Comparison of ENCODE assay signal across 1 fruit fly cellular context in genomic region chr3L:707992-708489, dm6.
TF ChIP-seq lines count a peak whose summit lies in the region.

Gene CG13895, minus strand, starts transcription at chr3L:708205.

TF ChIP-seq in whole organism, embryonic, 481 proteins besides CTCF, POLR2A, EP300 and RAD21 (continued from another document and continues in another):
- TF ChIP-seq dati (GFP tag; IDR thresholded peaks at IDR 0.05; lab: Robert Waterston, UW), result no peak
- TF ChIP-seq CG12769 (tag; optimal IDR thresholded peaks at IDR 0.05; lab: Kevin White, UChicago), result peak; percentile 28
- peak; percentile 99 for TF ChIP-seq CG13894 (tag; optimal IDR thresholded peaks at IDR 0.05; lab: Kevin White, UChicago)
- TF ChIP-seq Side (GFP tag; optimal IDR thresholded peaks at IDR 0.05; lab: Kevin White, UChicago), result peak; percentile 12
- TF ChIP-seq bowl (GFP tag; IDR thresholded peaks at IDR 0.05; lab: Robert Waterston, UW), result no peak
- TF ChIP-seq mirr (GFP tag; optimal IDR thresholded peaks at IDR 0.05; lab: Kevin White, UChicago), result peak; percentile 28
- no peak for TF ChIP-seq CG32532 (GFP tag; IDR thresholded peaks at IDR 0.05; lab: Robert Waterston, UW)
- TF ChIP-seq ci (GFP tag; IDR thresholded peaks at IDR 0.05; lab: Robert Waterston, UW), result peak; percentile 65; the same call in 1 of the 3 replicates
- TF ChIP-seq CG4730 (GFP tag; IDR thresholded peaks at IDR 0.05; lab: Robert Waterston, UW), result no peak
- peak; percentile 0 for TF ChIP-seq gcm (GFP tag; optimal IDR thresholded peaks at IDR 0.05; lab: Kevin White, UChicago)
- TF ChIP-seq CG6689 (GFP tag; IDR thresholded peaks at IDR 0.05; lab: Robert Waterston, UW), result no peak
- TF ChIP-seq Fer2 (tag; optimal IDR thresholded peaks at IDR 0.05; lab: Kevin White, UChicago), result no peak
- TF ChIP-seq ham (GFP tag; IDR thresholded peaks at IDR 0.05; lab: Robert Waterston, UW), result no peak
- peak; percentile 8 for TF ChIP-seq CG11504 (tag; optimal IDR thresholded peaks at IDR 0.05; lab: Kevin White, UChicago)
- no peak for TF ChIP-seq esg (GFP tag; conservative IDR thresholded peaks at IDR 0.05; lab: Robert Waterston, UW)
- no peak for TF ChIP-seq gro (GFP tag; optimal IDR thresholded peaks at IDR 0.05; lab: Kevin White, UChicago)
- no peak for TF ChIP-seq Ptx1 (GFP tag; IDR thresholded peaks at IDR 0.05; lab: Robert Waterston, UW)
- peak; percentile 72; the same call in 1 of the 3 replicates for TF ChIP-seq CG6791 (GFP tag; IDR thresholded peaks at IDR 0.05; lab: Robert Waterston, UW; ENCODE audit: partially characterized antibody)
- no peak for TF ChIP-seq Spps (tag; optimal IDR thresholded peaks at IDR 0.05; lab: Kevin White, UChicago)
- no peak for TF ChIP-seq ab (GFP tag; optimal IDR thresholded peaks at IDR 0.05; lab: Kevin White, UChicago)
- no peak for TF ChIP-seq kay (GFP tag; optimal IDR thresholded peaks at IDR 0.05; lab: Kevin White, UChicago)
- TF ChIP-seq Jarid2 (GFP tag; optimal IDR thresholded peaks at IDR 0.05; lab: Kevin White, UChicago), result peak; percentile 84
- TF ChIP-seq CG34376 (GFP tag; optimal IDR thresholded peaks at IDR 0.05; lab: Kevin White, UChicago), result peak; percentile 59
- no peak for TF ChIP-seq BEAF-32 (GFP tag; optimal IDR thresholded peaks at IDR 0.05; lab: Kevin White, UChicago)
- peak; percentile 1 for TF ChIP-seq CG12071 (GFP tag; optimal IDR thresholded peaks at IDR 0.05; lab: Kevin White, UChicago)
- peak; percentile 30 for TF ChIP-seq sug (tag; optimal IDR thresholded peaks at IDR 0.05; lab: Kevin White, UChicago)
- peak; percentile 83 for TF ChIP-seq pfk (GFP tag; optimal IDR thresholded peaks at IDR 0.05; lab: Kevin White, UChicago)
- TF ChIP-seq CG10209 (GFP tag; optimal IDR thresholded peaks at IDR 0.05; lab: Kevin White, UChicago), result no peak
- TF ChIP-seq unc-4 (GFP tag; IDR thresholded peaks at IDR 0.05; lab: Robert Waterston, UW; ENCODE audit: partially characterized antibody), result peak; percentile 40; the same call in 1 of the 2 replicates
- no peak for TF ChIP-seq Ssrp (tag; optimal IDR thresholded peaks at IDR 0.05; lab: Kevin White, UChicago)
- TF ChIP-seq Optix (GFP tag; IDR thresholded peaks at IDR 0.05; lab: Robert Waterston, UW), result no peak
- TF ChIP-seq Sry-δ (GFP tag; optimal IDR thresholded peaks at IDR 0.05; lab: Kevin White, UChicago), result no peak
- TF ChIP-seq cg (GFP tag; optimal IDR thresholded peaks at IDR 0.05; lab: Kevin White, UChicago), result peak; percentile 4
- TF ChIP-seq CG10267 (tag; optimal IDR thresholded peaks at IDR 0.05; lab: Kevin White, UChicago), result no peak
- no peak for TF ChIP-seq CG17802 (tag; optimal IDR thresholded peaks at IDR 0.05; lab: Kevin White, UChicago)
- TF ChIP-seq CG7357 (GFP tag; IDR thresholded peaks at IDR 0.05; lab: Robert Waterston, UW), result no peak
- no peak for TF ChIP-seq Oaz (GFP tag; IDR thresholded peaks at IDR 0.05; lab: Robert Waterston, UW)
- TF ChIP-seq rib (GFP tag; IDR thresholded peaks at IDR 0.05; lab: Robert Waterston, UW), result peak; percentile 14; the same call in 1 of the 2 replicates
- no peak for TF ChIP-seq CG33557 (GFP tag; optimal IDR thresholded peaks at IDR 0.05; lab: Kevin White, UChicago)
- TF ChIP-seq CG2678 (tag; optimal IDR thresholded peaks at IDR 0.05; lab: Kevin White, UChicago), result peak; percentile 26
- no peak for TF ChIP-seq dmrt99B (tag; optimal IDR thresholded peaks at IDR 0.05; lab: Kevin White, UChicago)
- TF ChIP-seq Stat92E (GFP tag; optimal IDR thresholded peaks at IDR 0.05; lab: Kevin White, UChicago), result peak in 1 of 3 experiments; percentile 82
- TF ChIP-seq Lhr (GFP tag; optimal IDR thresholded peaks at IDR 0.05; lab: Kevin White, UChicago), result no peak
- peak; percentile 2 for TF ChIP-seq CG8924 (tag; optimal IDR thresholded peaks at IDR 0.05; lab: Kevin White, UChicago)
- no peak for TF ChIP-seq BtbVII (GFP tag; optimal IDR thresholded peaks at IDR 0.05; lab: Kevin White, UChicago)
- TF ChIP-seq zfh2 (GFP tag; optimal IDR thresholded peaks at IDR 0.05; lab: Kevin White, UChicago), result no peak
- peak; percentile 94 for TF ChIP-seq CG8290 (GFP tag; optimal IDR thresholded peaks at IDR 0.05; lab: Kevin White, UChicago)
- TF ChIP-seq CG8290 (tag; optimal IDR thresholded peaks at IDR 0.05; lab: Kevin White, UChicago), result peak; percentile 66 to 93
- peak; percentile 21 for TF ChIP-seq lab (GFP tag; optimal IDR thresholded peaks at IDR 0.05; lab: Kevin White, UChicago)
- no peak for TF ChIP-seq Dip2 (GFP tag; IDR thresholded peaks at IDR 0.05; lab: Robert Waterston, UW)
- TF ChIP-seq yki (optimal IDR thresholded peaks at IDR 0.05; lab: Kevin White, UChicago), result peak; percentile 12
- no peak for TF ChIP-seq CG7271 (tag; optimal IDR thresholded peaks at IDR 0.05; lab: Kevin White, UChicago)
- peak; percentile 7 for TF ChIP-seq CG6683 (GFP tag; optimal IDR thresholded peaks at IDR 0.05; lab: Kevin White, UChicago)
- no peak for TF ChIP-seq CG15479 (GFP tag; optimal IDR thresholded peaks at IDR 0.05; lab: Kevin White, UChicago)
- peak; percentile 18 for TF ChIP-seq nom (GFP tag; optimal IDR thresholded peaks at IDR 0.05; lab: Kevin White, UChicago)
- peak; percentile 26 for TF ChIP-seq stwl (tag; optimal IDR thresholded peaks at IDR 0.05; lab: Kevin White, UChicago)
- TF ChIP-seq YL-1 (GFP tag; optimal IDR thresholded peaks at IDR 0.05; lab: Kevin White, UChicago), result peak; percentile 24
- TF ChIP-seq dmrt11E (tag; optimal IDR thresholded peaks at IDR 0.05; lab: Kevin White, UChicago), result no peak
- no peak for TF ChIP-seq CG8359 (GFP tag; optimal IDR thresholded peaks at IDR 0.05; lab: Kevin White, UChicago; ENCODE audit: borderline replicate concordance)
- no peak for TF ChIP-seq CG12236 (GFP tag; optimal IDR thresholded peaks at IDR 0.05; lab: Kevin White, UChicago)
- TF ChIP-seq hbn (GFP tag; IDR thresholded peaks at IDR 0.05; lab: Robert Waterston, UW; ENCODE audit: partially characterized antibody), result no peak
- no peak for TF ChIP-seq bsh (GFP tag; optimal IDR thresholded peaks at IDR 0.05; lab: Kevin White, UChicago)
- TF ChIP-seq CG10565 (GFP tag; optimal IDR thresholded peaks at IDR 0.05; lab: Kevin White, UChicago), result no peak
- no peak for TF ChIP-seq CG12942 (GFP tag; optimal IDR thresholded peaks at IDR 0.05; lab: Kevin White, UChicago)
- TF ChIP-seq CG2120 (GFP tag; optimal IDR thresholded peaks at IDR 0.05; lab: Kevin White, UChicago), result no peak
- no peak for TF ChIP-seq CG13123 (GFP tag; optimal IDR thresholded peaks at IDR 0.05; lab: Kevin White, UChicago)
- TF ChIP-seq pros (GFP tag; optimal IDR thresholded peaks at IDR 0.05; lab: Kevin White, UChicago), result peak; percentile 55
- no peak for TF ChIP-seq Camta (GFP tag; optimal IDR thresholded peaks at IDR 0.05; lab: Kevin White, UChicago)
- no peak for TF ChIP-seq CG7928 (GFP tag; optimal IDR thresholded peaks at IDR 0.05; lab: Kevin White, UChicago)
- no peak for TF ChIP-seq CG7556 (GFP tag; optimal IDR thresholded peaks at IDR 0.05; lab: Kevin White, UChicago)
- peak in 1 of 2 experiments; percentile 63 for TF ChIP-seq Eip74EF (GFP tag; optimal IDR thresholded peaks at IDR 0.05; lab: Kevin White, UChicago)
- no peak; the same call in 2 of the 3 replicates for TF ChIP-seq Doc3 (GFP tag; IDR thresholded peaks at IDR 0.05; lab: Robert Waterston, UW; ENCODE audit: partially characterized antibody)
- 0 out of 2 replicates have a peak, but pooled peaks have one; percentile 19 for TF ChIP-seq bbx (GFP tag; IDR thresholded peaks at IDR 0.05; lab: Robert Waterston, UW; ENCODE audit: partially characterized antibody)
- TF ChIP-seq so (GFP tag; IDR thresholded peaks at IDR 0.05; lab: Robert Waterston, UW), result 0 out of 3 replicates have a peak, but pooled peaks have one; percentile 37
- TF ChIP-seq crol (GFP tag; IDR thresholded peaks at IDR 0.05; lab: Robert Waterston, UW), result 0 out of 2 replicates have a peak, but pooled peaks have one; percentile 15
- no peak for TF ChIP-seq Drgx (GFP tag; IDR thresholded peaks at IDR 0.05; lab: Robert Waterston, UW)
- TF ChIP-seq Mrtf (GFP tag; IDR thresholded peaks at IDR 0.05; lab: Robert Waterston, UW), result no peak
- TF ChIP-seq chif (GFP tag; optimal IDR thresholded peaks at IDR 0.05; lab: Kevin White, UChicago), result no peak
- TF ChIP-seq Aef1 (GFP tag; IDR thresholded peaks at IDR 0.05; lab: Robert Waterston, UW), result no peak
- no peak for TF ChIP-seq jumu (GFP tag; optimal IDR thresholded peaks at IDR 0.05; lab: Kevin White, UChicago)
- TF ChIP-seq chm (GFP tag; IDR thresholded peaks at IDR 0.05; lab: Robert Waterston, UW), result 0 out of 2 replicates have a peak, but pooled peaks have one; percentile 6
- no peak for TF ChIP-seq CG32767 (GFP tag; IDR thresholded peaks at IDR 0.05; lab: Robert Waterston, UW)
- peak; percentile 2 for TF ChIP-seq CG33213 (GFP tag; optimal IDR thresholded peaks at IDR 0.05; lab: Kevin White, UChicago)
- no peak for TF ChIP-seq CG12155 (GFP tag; optimal IDR thresholded peaks at IDR 0.05; lab: Kevin White, UChicago)
- peak; percentile 39 for TF ChIP-seq abd-A (tag; optimal IDR thresholded peaks at IDR 0.05; lab: Kevin White, UChicago)
- TF ChIP-seq Hr3 (GFP tag; optimal IDR thresholded peaks at IDR 0.05; lab: Kevin White, UChicago), result no peak
- TF ChIP-seq vnd (GFP tag; IDR thresholded peaks at IDR 0.05; lab: Robert Waterston, UW; ENCODE audit: partially characterized antibody), result no peak
- TF ChIP-seq CG14710 (tag; optimal IDR thresholded peaks at IDR 0.05; lab: Kevin White, UChicago), result peak; percentile 3
- no peak for TF ChIP-seq CG30403 (GFP tag; optimal IDR thresholded peaks at IDR 0.05; lab: Kevin White, UChicago)
- TF ChIP-seq dm (GFP tag; optimal IDR thresholded peaks at IDR 0.05; lab: Kevin White, UChicago), result peak; percentile 68
- TF ChIP-seq repo (GFP tag; optimal IDR thresholded peaks at IDR 0.05; lab: Kevin White, UChicago), result no peak
- peak; percentile 52 for TF ChIP-seq Fer1 (GFP tag; optimal IDR thresholded peaks at IDR 0.05; lab: Kevin White, UChicago)
- no peak for TF ChIP-seq CG4707 (GFP tag; optimal IDR thresholded peaks at IDR 0.05; lab: Kevin White, UChicago)
- no peak for TF ChIP-seq usp (GFP tag; optimal IDR thresholded peaks at IDR 0.05; lab: Kevin White, UChicago)
- TF ChIP-seq Hmr (GFP tag; optimal IDR thresholded peaks at IDR 0.05; lab: Kevin White, UChicago), result peak; percentile 33
- TF ChIP-seq scrt (GFP tag; optimal IDR thresholded peaks at IDR 0.05; lab: Kevin White, UChicago), result no peak
- no peak for TF ChIP-seq CG14860 (GFP tag; IDR thresholded peaks at IDR 0.05; lab: Robert Waterston, UW; ENCODE audit: partially characterized antibody)
- TF ChIP-seq Deaf1 (tag; optimal IDR thresholded peaks at IDR 0.05; lab: Kevin White, UChicago), result peak; percentile 71
- TF ChIP-seq amos (GFP tag; IDR thresholded peaks at IDR 0.05; lab: Robert Waterston, UW; ENCODE audit: partially characterized antibody), result peak; percentile 18; the same call in 1 of the 2 replicates
- TF ChIP-seq CG13287 (GFP tag; IDR thresholded peaks at IDR 0.05; lab: Robert Waterston, UW; ENCODE audit: partially characterized antibody), result peak; percentile 46; the same call in 1 of the 2 replicates
- peak; percentile 95; the same call in 3 of the 4 replicates for TF ChIP-seq chinmo (GFP tag; IDR thresholded peaks at IDR 0.05; lab: Robert Waterston, UW; ENCODE audit: partially characterized antibody)
- no peak for TF ChIP-seq otp (GFP tag; IDR thresholded peaks at IDR 0.05; lab: Robert Waterston, UW)
- peak; percentile 82 for TF ChIP-seq Med (GFP tag; lab: Kevin White, UChicago)
- TF ChIP-seq tin (GFP tag; optimal IDR thresholded peaks at IDR 0.05; lab: Kevin White, UChicago), result no peak
- no peak for TF ChIP-seq CG13424 (tag; optimal IDR thresholded peaks at IDR 0.05; lab: Kevin White, UChicago)
- peak; percentile 61 for TF ChIP-seq oc (tag; optimal IDR thresholded peaks at IDR 0.05; lab: Kevin White, UChicago)
- TF ChIP-seq NC2α (GFP tag; optimal IDR thresholded peaks at IDR 0.05; lab: Kevin White, UChicago), result no peak
- peak; percentile 95 for TF ChIP-seq cwo (GFP tag; optimal IDR thresholded peaks at IDR 0.05; lab: Kevin White, UChicago)
- no peak for TF ChIP-seq CG4424 (GFP tag; optimal IDR thresholded peaks at IDR 0.05; lab: Kevin White, UChicago)
- no peak for TF ChIP-seq CG6254 (GFP tag; optimal IDR thresholded peaks at IDR 0.05; lab: Kevin White, UChicago)
- no peak for TF ChIP-seq Hr78 (GFP tag; optimal IDR thresholded peaks at IDR 0.05; lab: Kevin White, UChicago)
- TF ChIP-seq Hsf (GFP tag; optimal IDR thresholded peaks at IDR 0.05; lab: Kevin White, UChicago), result no peak
- TF ChIP-seq Xrp1 (GFP tag; IDR thresholded peaks at IDR 0.05; lab: Robert Waterston, UW), result peak; percentile 33; the same call in 1 of the 2 replicates
- peak; percentile 10 for TF ChIP-seq twi (tag; optimal IDR thresholded peaks at IDR 0.05; lab: Kevin White, UChicago)
- TF ChIP-seq her (GFP tag; optimal IDR thresholded peaks at IDR 0.05; lab: Kevin White, UChicago), result no peak
- TF ChIP-seq TFAM (GFP tag; optimal IDR thresholded peaks at IDR 0.05; lab: Kevin White, UChicago), result no peak
- peak; percentile 79 for TF ChIP-seq z (GFP tag; IDR thresholded peaks at IDR 0.05; lab: Robert Waterston, UW)
- no peak for TF ChIP-seq pnt (GFP tag; optimal IDR thresholded peaks at IDR 0.05; lab: Kevin White, UChicago)
- TF ChIP-seq CG10274 (GFP tag; optimal IDR thresholded peaks at IDR 0.05; lab: Kevin White, UChicago), result no peak
- no peak for TF ChIP-seq CG10321 (GFP tag; IDR thresholded peaks at IDR 0.05; lab: Robert Waterston, UW)
- TF ChIP-seq CHES-1-like (GFP tag; optimal IDR thresholded peaks at IDR 0.05; lab: Kevin White, UChicago), result no peak
- no peak for TF ChIP-seq croc (GFP tag; conservative IDR thresholded peaks at IDR 0.05; lab: Robert Waterston, UW)
- no peak for TF ChIP-seq CG8944 (GFP tag; optimal IDR thresholded peaks at IDR 0.05; lab: Kevin White, UChicago)
- peak; percentile 12 for TF ChIP-seq nerfin-1 (tag; optimal IDR thresholded peaks at IDR 0.05; lab: Kevin White, UChicago)
- TF ChIP-seq Nf-YC (tag; optimal IDR thresholded peaks at IDR 0.05; lab: Kevin White, UChicago), result peak; percentile 13
- no peak for TF ChIP-seq Sox100B (GFP tag; optimal IDR thresholded peaks at IDR 0.05; lab: Kevin White, UChicago)
- no peak for TF ChIP-seq CG4328 (GFP tag; optimal IDR thresholded peaks at IDR 0.05; lab: Kevin White, UChicago)
- no peak for TF ChIP-seq CG6765 (GFP tag; optimal IDR thresholded peaks at IDR 0.05; lab: Kevin White, UChicago)
- no peak for TF ChIP-seq caup (GFP tag; optimal IDR thresholded peaks at IDR 0.05; lab: Kevin White, UChicago; ENCODE audit: severe bottlenecking)
- TF ChIP-seq sob (GFP tag; IDR thresholded peaks at IDR 0.05; lab: Robert Waterston, UW), result peak; percentile 31; the same call in 1 of the 2 replicates
- no peak for TF ChIP-seq CG6272 (GFP tag; IDR thresholded peaks at IDR 0.05; lab: Robert Waterston, UW)
- peak; percentile 50; the same call in 2 of the 3 replicates for TF ChIP-seq CG34224 (GFP tag; IDR thresholded peaks at IDR 0.05; lab: Robert Waterston, UW; ENCODE audit: partially characterized antibody)
